Fruit fly (Drosophila melanogaster) whole organism, pupa: ENCODE results near the gene Edem2.

Experiments used
- CG10348 ChIP-seq: fragments of 200-800 bp; sonication (Bioruptor generic); IDR thresholded peaks from 2 replicates; pipeline ENCODE4 v1.3.6; 2022; ENCODE audit warnings: missing biosample characterization, missing genetic modification characterization
- CG15710 ChIP-seq: fragments of 200-800 bp; sonication (Bioruptor generic); optimal IDR thresholded peaks from 2 replicates; lab custom pipeline; 2018; ENCODE audit warnings: missing biosample characterization, mild to moderate bottlenecking, missing genetic modification characterization, moderate library complexity
- CG32121 ChIP-seq: fragments of 200-800 bp; sonication (Bioruptor generic); IDR thresholded peaks from 2 replicates; pipeline ENCODE4 v1.3.6; 2022; ENCODE audit warnings: missing biosample characterization, missing genetic modification characterization
- CG4496 ChIP-seq: fragments of 200-800 bp; sonication (Bioruptor generic); IDR thresholded peaks from 3 replicates; pipeline ENCODE4 v1.3.6; 2022; ENCODE audit warnings: missing biosample characterization, missing genetic modification characterization
- CG8301 ChIP-seq: fragments of 200-800 bp; sonication (Bioruptor generic); optimal IDR thresholded peaks from 2 replicates; lab custom pipeline; 2018; ENCODE audit warnings: missing biosample characterization, mild to moderate bottlenecking, missing genetic modification characterization
- CG9948 ChIP-seq: fragments of 200-800 bp; sonication (Bioruptor generic); optimal IDR thresholded peaks from 2 replicates; lab custom pipeline; 2018; ENCODE audit warnings: missing biosample characterization, mild to moderate bottlenecking, missing genetic modification characterization, moderate library complexity
- EcR ChIP-seq: fragments of 200-800 bp; sonication (Bioruptor generic); optimal IDR thresholded peaks from 3 replicates; lab custom pipeline; 2019; ENCODE audit warnings: missing biosample characterization, missing genetic modification characterization, mild to moderate bottlenecking, moderate library complexity, missing genetic modification reagents
- Ets98B ChIP-seq: fragments of 200-800 bp; sonication (Bioruptor generic); IDR thresholded peaks from 2 replicates; pipeline ENCODE4 v1.3.6; 2022; ENCODE audit warnings: missing biosample characterization, missing genetic modification characterization
- Pif1A ChIP-seq: fragments of 200-800 bp; sonication (Bioruptor generic); optimal IDR thresholded peaks from 3 replicates; lab custom pipeline; 2016; ENCODE audit warnings: missing biosample characterization, missing genetic modification characterization
- Pif1B ChIP-seq: fragments of 200-800 bp; sonication (Bioruptor generic); optimal IDR thresholded peaks from 3 replicates; lab custom pipeline; 2016; ENCODE audit warnings: missing biosample characterization, missing genetic modification characterization
- Snoo ChIP-seq: fragments of 200-800 bp; sonication (Bioruptor generic); optimal IDR thresholded peaks from 3 replicates; lab custom pipeline; 2017; ENCODE audit warnings: missing biosample characterization, mild to moderate bottlenecking, missing genetic modification characterization, inconsistent platforms
- fd96Ca ChIP-seq: fragments of 200-800 bp; sonication (Bioruptor generic); IDR thresholded peaks from 3 replicates; pipeline ENCODE4 v1.3.6; 2022; ENCODE audit warnings: missing biosample characterization, missing genetic modification characterization
- gl ChIP-seq: fragments of 200-800 bp; sonication (Bioruptor generic); optimal IDR thresholded peaks from 2 replicates; lab custom pipeline; 2018; ENCODE audit warnings: missing biosample characterization, mild to moderate bottlenecking, missing genetic modification characterization
- rn ChIP-seq: fragments of 200-800 bp; sonication (Bioruptor generic); IDR thresholded peaks from 2 replicates; pipeline ENCODE4 v1.3.6; 2022; ENCODE audit warnings: missing biosample characterization, missing genetic modification characterization

dm6 chr2L:13229388-13229882 is 37.4 kb downstream of the Edem2 start, which contains the start of gene CG16815:
- TF ChIP-seq CG10348 (GFP tag; lab: Robert Waterston, UW): no peak
- TF ChIP-seq CG32121 (GFP tag; lab: Robert Waterston, UW): no peak
- no peak for TF ChIP-seq CG15710 (tag; lab: Kevin White, UChicago)
- TF ChIP-seq CG4496 (GFP tag; lab: Robert Waterston, UW): no peak
- TF ChIP-seq Pif1B: no peak
- no peak for TF ChIP-seq Ets98B
- no peak for TF ChIP-seq EcR (GFP tag; lab: Kevin White, UChicago)
- no peak for TF ChIP-seq rn (GFP tag; lab: Robert Waterston, UW)
- TF ChIP-seq fd96Ca: no peak
- no peak for TF ChIP-seq CG9948
- TF ChIP-seq Pif1A (GFP tag; lab: Kevin White, UChicago): no peak
- no peak for TF ChIP-seq CG8301 (tag; lab: Kevin White, UChicago)
- TF ChIP-seq Snoo (tag; lab: Kevin White, UChicago): no peak
- no peak for TF ChIP-seq gl
